Fruit fly (Drosophila melanogaster): Measurements from ENCODE around the gene CG14223.
A peak's percentile ranks its signal among the peaks of the same experiment; 100 is the strongest.

The CG14223 gene

DNA sequence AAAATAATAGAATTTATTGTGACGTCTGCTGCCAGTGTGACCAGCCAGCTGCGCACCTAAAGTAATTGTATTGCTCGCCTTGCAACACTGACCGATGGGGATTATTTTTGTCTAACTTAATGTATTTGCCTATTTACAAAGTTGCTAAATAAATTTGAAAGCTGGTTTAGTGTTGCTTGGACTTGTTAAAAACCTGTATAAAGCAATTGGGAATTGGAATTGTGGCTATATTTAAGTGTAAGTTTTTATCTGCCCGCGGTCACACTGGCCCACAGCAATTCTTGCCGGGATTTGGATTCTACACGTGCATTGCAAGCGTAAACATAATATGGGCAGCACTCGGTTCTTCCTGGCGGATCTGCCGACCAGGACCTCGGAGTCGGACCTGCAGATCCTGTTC, 40.3 kb upstream of the CG14223 start, which contains the start of the genes CG14230 and CG14232 (continued):
- TF ChIP-seq amos (GFP tag; IDR thresholded peaks at IDR 0.05; ENCODE audit: partially characterized antibody), result no peak
- TF ChIP-seq Hand (GFP tag; optimal IDR thresholded peaks at IDR 0.05), result no peak
- 0 out of 2 replicates have a peak, but pooled peaks have one; percentile 17 for TF ChIP-seq CG8765 (GFP tag; IDR thresholded peaks at IDR 0.05)
- TF ChIP-seq HLH3B (GFP tag; IDR thresholded peaks at IDR 0.05), result no peak
- TF ChIP-seq CG1832 (GFP tag; optimal IDR thresholded peaks at IDR 0.05), result no peak
- TF ChIP-seq CG10654 (GFP tag; optimal IDR thresholded peaks at IDR 0.05), result no peak
- no peak for TF ChIP-seq CG11093 (GFP tag; IDR thresholded peaks at IDR 0.05)
- no peak for TF ChIP-seq CG2889 (GFP tag; IDR thresholded peaks at IDR 0.05)
- no peak for TF ChIP-seq CG11695 (GFP tag; IDR thresholded peaks at IDR 0.05)
- no peak for TF ChIP-seq disco-r (GFP tag; optimal IDR thresholded peaks at IDR 0.05)
- no peak for TF ChIP-seq Eip74EF (GFP tag; optimal IDR thresholded peaks at IDR 0.05)
- TF ChIP-seq CG2875 (GFP tag; optimal IDR thresholded peaks at IDR 0.05), result no peak
- no peak for TF ChIP-seq bcd (GFP tag; optimal IDR thresholded peaks at IDR 0.05)
- TF ChIP-seq CG9437 (GFP tag; optimal IDR thresholded peaks at IDR 0.05), result no peak
- TF ChIP-seq luna (GFP tag; optimal IDR thresholded peaks at IDR 0.05), result no peak
- no peak for TF ChIP-seq odd (GFP tag; optimal IDR thresholded peaks at IDR 0.05)
- no peak for TF ChIP-seq Bgb (GFP tag; IDR thresholded peaks at IDR 0.05; ENCODE audit: partially characterized antibody)
- TF ChIP-seq CG16813 (GFP tag; IDR thresholded peaks at IDR 0.05; ENCODE audit: partially characterized antibody), result no peak
- TF ChIP-seq Deaf1 (tag; optimal IDR thresholded peaks at IDR 0.05), result no peak
- TF ChIP-seq gsb-n (tag; optimal IDR thresholded peaks at IDR 0.05), result no peak
- TF ChIP-seq nmo (GFP tag; optimal IDR thresholded peaks at IDR 0.05), result peak; percentile 44
- TF ChIP-seq CG14710 (tag; optimal IDR thresholded peaks at IDR 0.05), result peak; percentile 62
- TF ChIP-seq ase (GFP tag; IDR thresholded peaks at IDR 0.05), result no peak
- peak; percentile 89 for TF ChIP-seq stwl (tag; optimal IDR thresholded peaks at IDR 0.05)
- TF ChIP-seq CG4730 (GFP tag; IDR thresholded peaks at IDR 0.05), result no peak
- TF ChIP-seq Hey (tag; optimal IDR thresholded peaks at IDR 0.05), result no peak
- TF ChIP-seq CG8924 (tag; optimal IDR thresholded peaks at IDR 0.05), result peak; percentile 11
- TF ChIP-seq emc (GFP tag; optimal IDR thresholded peaks at IDR 0.05), result no peak
- no peak for TF ChIP-seq CG8388 (GFP tag; optimal IDR thresholded peaks at IDR 0.05)
- TF ChIP-seq cwo (GFP tag; optimal IDR thresholded peaks at IDR 0.05), result no peak
- no peak for TF ChIP-seq CG3163 (GFP tag; optimal IDR thresholded peaks at IDR 0.05)
- no peak for TF ChIP-seq fd64A (GFP tag; optimal IDR thresholded peaks at IDR 0.05)
- no peak for TF ChIP-seq CG31388 (GFP tag; optimal IDR thresholded peaks at IDR 0.05)
- TF ChIP-seq sc (optimal IDR thresholded peaks at IDR 0.05), result no peak
- no peak for TF ChIP-seq sc (GFP tag; optimal IDR thresholded peaks at IDR 0.05)
- no peak for TF ChIP-seq CkIIα-i1 (GFP tag; IDR thresholded peaks at IDR 0.05)
- TF ChIP-seq ara (GFP tag; IDR thresholded peaks at IDR 0.05), result no peak
- TF ChIP-seq CG31224 (GFP tag; IDR thresholded peaks at IDR 0.05), result no peak
- TF ChIP-seq Dfd (GFP tag; optimal IDR thresholded peaks at IDR 0.05), result no peak
- no peak for TF ChIP-seq Mrtf (GFP tag; IDR thresholded peaks at IDR 0.05)
- no peak for TF ChIP-seq ro (GFP tag; IDR thresholded peaks at IDR 0.05)
- TF ChIP-seq Pdp1 (GFP tag; optimal IDR thresholded peaks at IDR 0.05), result peak in 1 of 2 experiments; percentile 28
- no peak for TF ChIP-seq CG13296 (GFP tag; optimal IDR thresholded peaks at IDR 0.05)
- TF ChIP-seq CG31365 (tag; optimal IDR thresholded peaks at IDR 0.05), result no peak
- no peak for TF ChIP-seq CG3726 (GFP tag; IDR thresholded peaks at IDR 0.05)
- TF ChIP-seq tna (GFP tag; IDR thresholded peaks at IDR 0.05; ENCODE audit: partially characterized antibody), result no peak
- TF ChIP-seq Sox102F (GFP tag; optimal IDR thresholded peaks at IDR 0.05), result no peak
- no peak for TF ChIP-seq CG13624 (GFP tag; optimal IDR thresholded peaks at IDR 0.05)

Data from whole organism, embryonic.